Worm (Caenorhabditis elegans) whole organism, late embryonic: ENCODE measurements around the gene rpn-12.

Experiments used
- C38D4.7 ChIP-seq: fragments of 200-800 bp; sonication (Bioruptor generic); optimal IDR thresholded peaks from 2 replicates; lab custom pipeline; 2018; ENCODE audit warnings: mild to moderate bottlenecking, missing genetic modification characterization, moderate library complexity, missing compliant biosample characterization
- F13H6.1 ChIP-seq: sonication (generic microtip); optimal IDR thresholded peaks from 2 replicates; lab custom pipeline; 2016; ENCODE audit warnings: missing genetic modification characterization, missing compliant biosample characterization
- K02D7.2 ChIP-seq: sonication (generic microtip); optimal IDR thresholded peaks from 2 replicates; lab custom pipeline; 2017; ENCODE audit warnings: mild to moderate bottlenecking, missing genetic modification characterization, missing compliant biosample characterization
- K09A11.1 ChIP-seq: sonication (generic microtip); optimal IDR thresholded peaks from 2 replicates; lab custom pipeline; 2017; ENCODE audit warnings: antibody characterized with exemption, mild to moderate bottlenecking, missing genetic modification characterization, missing compliant biosample characterization; ENCODE audit not compliant: insufficient read depth
- T23F11.4 ChIP-seq: fragments of 200-800 bp; sonication (Bioruptor generic); optimal IDR thresholded peaks from 2 replicates; lab custom pipeline; 2018; ENCODE audit warnings: mild to moderate bottlenecking, missing genetic modification characterization, missing compliant biosample characterization
- Y22D7AL.16 ChIP-seq: sonication (generic microtip); optimal IDR thresholded peaks from 2 replicates; lab custom pipeline; 2016; ENCODE audit warnings: missing genetic modification characterization, missing compliant biosample characterization
- ahr-1 ChIP-seq: sonication (generic microtip); optimal IDR thresholded peaks from 2 replicates; lab custom pipeline; 2016; ENCODE audit warnings: missing genetic modification characterization, missing compliant biosample characterization
- ama-1 ChIP-seq: fragments of 150-350 bp; optimal IDR thresholded peaks from 2 replicates; lab custom pipeline; 2014
- ceh-14 ChIP-seq: sonication (generic microtip); optimal IDR thresholded peaks from 2 replicates; lab custom pipeline; 2016; ENCODE audit warnings: missing genotype, missing genetic modification characterization, missing compliant biosample characterization
- ceh-18 ChIP-seq: sonication (generic microtip); optimal IDR thresholded peaks from 2 replicates; lab custom pipeline; 2016; ENCODE audit warnings: missing genetic modification characterization, missing compliant biosample characterization
- ceh-2 ChIP-seq: sonication (generic microtip); optimal IDR thresholded peaks from 2 replicates; lab custom pipeline; 2016; ENCODE audit warnings: missing genotype, missing genetic modification characterization, missing compliant biosample characterization
- ceh-24 ChIP-seq: sonication (generic microtip); optimal IDR thresholded peaks from 2 replicates; lab custom pipeline; 2016; ENCODE audit warnings: mild to moderate bottlenecking, missing genetic modification characterization, missing compliant biosample characterization
- ceh-31 ChIP-seq: sonication (generic microtip); optimal IDR thresholded peaks from 2 replicates; lab custom pipeline; 2016; ENCODE audit warnings: missing genetic modification characterization, missing compliant biosample characterization
- ceh-34 ChIP-seq: sonication (generic microtip); optimal IDR thresholded peaks from 2 replicates; lab custom pipeline; 2016; ENCODE audit warnings: mild to moderate bottlenecking, missing genetic modification characterization, missing compliant biosample characterization
- ceh-9 ChIP-seq: sonication (generic microtip); optimal IDR thresholded peaks from 2 replicates; lab custom pipeline; 2016; ENCODE audit warnings: mild to moderate bottlenecking, missing genetic modification characterization, inconsistent platforms, missing compliant biosample characterization
- che-1 ChIP-seq: sonication (generic microtip); optimal IDR thresholded peaks from 2 replicates; lab custom pipeline; 2016; ENCODE audit warnings: mild to moderate bottlenecking, missing genetic modification characterization, missing compliant biosample characterization
- dve-1 ChIP-seq: sonication (generic microtip); optimal IDR thresholded peaks from 2 replicates; lab custom pipeline; 2017; ENCODE audit warnings: antibody characterized with exemption, mild to moderate bottlenecking, missing genetic modification characterization, missing compliant biosample characterization
- elt-2 ChIP-seq: sonication (generic microtip); optimal IDR thresholded peaks from 2 replicates; lab custom pipeline; 2016; ENCODE audit warnings: missing genetic modification reagents, missing genetic modification characterization, missing compliant biosample characterization
- eyg-1 ChIP-seq: sonication (generic microtip); optimal IDR thresholded peaks from 2 replicates; lab custom pipeline; 2016; ENCODE audit warnings: missing genotype, missing genetic modification characterization, missing compliant biosample characterization
- fkh-10 ChIP-seq: fragments of 150-350 bp; optimal IDR thresholded peaks from 2 replicates; lab custom pipeline; 2014; ENCODE audit warnings: missing biosample characterization, missing genetic modification reagents, missing genetic modification characterization
- fkh-6 ChIP-seq: sonication (generic microtip); optimal IDR thresholded peaks from 2 replicates; lab custom pipeline; 2016; ENCODE audit warnings: missing genetic modification characterization, missing compliant biosample characterization
- gmeb-2 ChIP-seq: sonication (generic microtip); optimal IDR thresholded peaks from 2 replicates; lab custom pipeline; 2016; ENCODE audit warnings: missing genetic modification characterization, inconsistent platforms, missing compliant biosample characterization
- hlh-30 ChIP-seq: sonication (generic microtip); optimal IDR thresholded peaks from 2 replicates; lab custom pipeline; 2017; ENCODE audit warnings: antibody characterized with exemption, missing genetic modification characterization, missing compliant biosample characterization; ENCODE audit not compliant: insufficient read depth
- hlh-6 ChIP-seq: sonication (generic microtip); optimal IDR thresholded peaks from 2 replicates; lab custom pipeline; 2016; ENCODE audit warnings: missing genotype, missing genetic modification characterization, missing compliant biosample characterization
- mec-3 ChIP-seq: sonication (generic microtip); optimal IDR thresholded peaks from 2 replicates; lab custom pipeline; 2016; ENCODE audit warnings: borderline replicate concordance, missing genetic modification characterization, missing compliant biosample characterization
- nfya-1 ChIP-seq: sonication (generic microtip); optimal IDR thresholded peaks from 2 replicates; lab custom pipeline; 2017; ENCODE audit warnings: missing genetic modification characterization, mild to moderate bottlenecking, missing compliant biosample characterization, antibody characterized with exemption, moderate library complexity
- nhr-11 ChIP-seq: fragments of 150-350 bp; optimal IDR thresholded peaks from 2 replicates; lab custom pipeline; 2014; ENCODE audit warnings: missing biosample characterization, missing genetic modification characterization
- nhr-232 ChIP-seq: sonication (generic microtip); optimal IDR thresholded peaks from 2 replicates; lab custom pipeline; 2016; ENCODE audit warnings: missing genetic modification characterization, missing compliant biosample characterization
- pag-3 ChIP-seq: sonication (generic microtip); optimal IDR thresholded peaks from 2 replicates; lab custom pipeline; 2016; ENCODE audit warnings: missing compliant biosample characterization, missing genetic modification characterization, borderline replicate concordance
- pat-9 ChIP-seq: fragments of 200-800 bp; sonication (Bioruptor generic); optimal IDR thresholded peaks from 2 replicates; lab custom pipeline; 2018; ENCODE audit warnings: mild to moderate bottlenecking, missing genetic modification characterization, moderate library complexity, missing compliant biosample characterization
- pax-1 ChIP-seq: fragments of 150-350 bp; optimal IDR thresholded peaks from 2 replicates; lab custom pipeline; 2014; ENCODE audit warnings: missing biosample characterization, missing genetic modification characterization
- ref-2 ChIP-seq: sonication (generic microtip); optimal IDR thresholded peaks from 2 replicates; lab custom pipeline; 2016; ENCODE audit warnings: missing genetic modification characterization, missing compliant biosample characterization
- rnt-1 ChIP-seq: sonication (generic microtip); optimal IDR thresholded peaks from 2 replicates; lab custom pipeline; 2016; ENCODE audit warnings: missing genetic modification characterization, missing compliant biosample characterization
- sox-2 ChIP-seq: fragments of 200-800 bp; sonication (Bioruptor generic); IDR thresholded peaks from 2 replicates; pipeline ENCODE4 v1.3.6; 2022; ENCODE audit warnings: missing genetic modification reagents, missing genetic modification characterization, missing compliant biosample characterization
- syd-9 ChIP-seq: sonication (generic microtip); optimal IDR thresholded peaks from 2 replicates; lab custom pipeline; 2016; ENCODE audit warnings: mild to moderate bottlenecking, missing genetic modification characterization, moderate library complexity, missing compliant biosample characterization
- tbx-2 ChIP-seq: sonication (generic microtip); optimal IDR thresholded peaks from 2 replicates; lab custom pipeline; 2016; ENCODE audit warnings: missing genetic modification characterization, missing compliant biosample characterization
- tbx-7 ChIP-seq: sonication (generic microtip); optimal IDR thresholded peaks from 2 replicates; lab custom pipeline; 2016; ENCODE audit warnings: missing genotype, missing genetic modification characterization, missing compliant biosample characterization
- ttx-3 ChIP-seq: sonication (generic microtip); optimal IDR thresholded peaks from 2 replicates; lab custom pipeline; 2016; ENCODE audit warnings: missing genetic modification reagents, missing genetic modification characterization, missing compliant biosample characterization
- unc-42 ChIP-seq: sonication (generic microtip); optimal IDR thresholded peaks from 2 replicates; lab custom pipeline; 2016; ENCODE audit warnings: missing genotype, missing genetic modification characterization, missing compliant biosample characterization
- unc-86 ChIP-seq: sonication (generic microtip); optimal IDR thresholded peaks from 2 replicates; lab custom pipeline; 2016; ENCODE audit warnings: missing genetic modification characterization, missing compliant biosample characterization

Gene rpn-12

ce11 chrII:11635745-11636161, 17.2 kb upstream of the rpn-12 start (continued):
- TF ChIP-seq rnt-1 (peak; percentile 52), fkh-10 (GFP tag; lab: Kevin White, UChicago) (no peak), ceh-18 (peak; percentile 29), tbx-7 (tag; lab: Kevin White, UChicago) (peak; percentile 33), hlh-6 (no peak), ceh-34 (no peak), tbx-2 (tag; lab: Kevin White, UChicago) (peak; percentile 56), pat-9 (tag; lab: Kevin White, UChicago) (peak; percentile 33), ahr-1 (tag; lab: Kevin White, UChicago) (no peak), sox-2 (GFP tag; lab: Robert Waterston, UW) (peak; percentile 79), K02D7.2 (no peak), K09A11.1 (peak; percentile 55), T23F11.4 (GFP tag; lab: Kevin White, UChicago) (no peak), syd-9 (no peak), hlh-30 (tag; lab: Kevin White, UChicago) (peak; percentile 67), pag-3 (tag; lab: Kevin White, UChicago) (no peak), nhr-11 (tag; lab: Kevin White, UChicago) (no peak), unc-42 (tag; lab: Kevin White, UChicago) (peak; percentile 45), nhr-232 (tag; lab: Kevin White, UChicago) (no peak), nfya-1 (tag; lab: Kevin White, UChicago) (peak; percentile 89), ref-2 (peak; percentile 90)

ce11 chrII:11636617-11637016, 16.3 kb upstream of the rpn-12 start:
- no peak for TF ChIP-seq eyg-1 (tag; lab: Kevin White, UChicago)
- TF ChIP-seq F13H6.1 (tag; lab: Kevin White, UChicago) = no peak
- peak; percentile 25 for TF ChIP-seq gmeb-2 (tag; lab: Kevin White, UChicago)
- TF ChIP-seq tbx-7 (tag; lab: Kevin White, UChicago) = no peak
- TF ChIP-seq fkh-6 (tag; lab: Kevin White, UChicago) = no peak
- no peak for TF ChIP-seq hlh-6
- no peak for TF ChIP-seq ceh-9
- TF ChIP-seq elt-2 (tag; lab: Kevin White, UChicago) = no peak
- TF ChIP-seq rnt-1 = no peak
- no peak for TF ChIP-seq ceh-2 (tag; lab: Kevin White, UChicago)
- no peak for TF ChIP-seq ceh-24 (tag; lab: Kevin White, UChicago)
- no peak for TF ChIP-seq tbx-2 (tag; lab: Kevin White, UChicago)
- TF ChIP-seq unc-86 (tag; lab: Kevin White, UChicago) = no peak
- no peak for TF ChIP-seq syd-9
- TF ChIP-seq ceh-31 (tag; lab: Kevin White, UChicago) = no peak
- peak; percentile 17 for TF ChIP-seq C38D4.7 (GFP tag; lab: Kevin White, UChicago)
- no peak for TF ChIP-seq che-1
- TF ChIP-seq mec-3 = no peak
- peak; percentile 55 for TF ChIP-seq ama-1 (lab: Kevin White, UChicago)
- TF ChIP-seq hlh-30 (tag; lab: Kevin White, UChicago) = no peak
- no peak for TF ChIP-seq sox-2 (GFP tag; lab: Robert Waterston, UW)
- no peak for TF ChIP-seq ttx-3 (tag; lab: Kevin White, UChicago)
- TF ChIP-seq ceh-14 (tag; lab: Kevin White, UChicago) = no peak

- TF ChIP-seq ceh-18 (peak; percentile 10), Y22D7AL.16 (peak; percentile 16), dve-1 (peak; percentile 6), unc-42 (tag; lab: Kevin White, UChicago) (peak; percentile 31), ahr-1 (tag; lab: Kevin White, UChicago) (no peak), ama-1 (lab: Kevin White, UChicago) (peak; percentile 77), pax-1 (tag; lab: Kevin White, UChicago) (peak; percentile 69), sox-2 (GFP tag; lab: Robert Waterston, UW) (no peak), tbx-7 (tag; lab: Kevin White, UChicago) (no peak), pat-9 (tag; lab: Kevin White, UChicago) (no peak)
Measured at ce11 chrII:11637189-11637754, 15.7 kb upstream of the rpn-12 start.
